Fruit fly (Drosophila melanogaster) whole organism, embryonic: Measurements from ENCODE around the gene Usp30.

ENCODE experiments used
- Ada2b ChIP-seq: fragments of 200-800 bp; sonication (Bioruptor generic); IDR thresholded peaks from 2 replicates; pipeline ENCODE4 v1.3.6; 2022; ENCODE audit warnings: missing biosample characterization, missing genetic modification characterization
- Atf6 ChIP-seq: fragments of 200-800 bp; sonication (Bioruptor generic); IDR thresholded peaks from 2 replicates; pipeline ENCODE4 v1.3.6; 2022; ENCODE audit warnings: missing biosample characterization, missing genetic modification characterization
- Awh ChIP-seq: fragments of 200-800 bp; sonication (Bioruptor generic); IDR thresholded peaks from 2 replicates; pipeline ENCODE4, ENCODE4 v1.3.6; 2022; ENCODE audit warnings: missing biosample characterization, missing genetic modification characterization
- CG11695 ChIP-seq: fragments of 200-800 bp; sonication (Bioruptor generic); IDR thresholded peaks from 3 replicates; pipeline ENCODE4 v1.3.6; 2022; ENCODE audit warnings: missing biosample characterization, missing genetic modification characterization
- CG12071 ChIP-seq: fragments of 200-800 bp; sonication (Bioruptor generic); optimal IDR thresholded peaks from 3 replicates; lab custom pipeline; 2018; ENCODE audit warnings: missing biosample characterization, mild to moderate bottlenecking, missing genetic modification characterization
- CG12104 ChIP-seq: fragments of 200-800 bp; sonication (Bioruptor generic); optimal IDR thresholded peaks from 3 replicates; lab custom pipeline; 2016; ENCODE audit warnings: missing biosample characterization, missing genetic modification characterization
- CG12391 ChIP-seq: fragments of 200-800 bp; sonication (Bioruptor generic); optimal IDR thresholded peaks from 3 replicates; lab custom pipeline; 2018; ENCODE audit warnings: missing biosample characterization, mild to moderate bottlenecking, missing genetic modification characterization, moderate library complexity
- CG12744 ChIP-seq: fragments of 200-800 bp; sonication (Bioruptor generic); optimal IDR thresholded peaks from 2 replicates; lab custom pipeline; 2016; ENCODE audit warnings: missing biosample characterization, missing genetic modification characterization
- CG13775 ChIP-seq: fragments of 200-800 bp; sonication (Bioruptor generic); optimal IDR thresholded peaks from 3 replicates; lab custom pipeline; 2017; ENCODE audit warnings: missing biosample characterization, mild to moderate bottlenecking, missing genetic modification characterization
- CG15269 ChIP-seq: fragments of 200-800 bp; sonication (Bioruptor generic); optimal IDR thresholded peaks from 2 replicates; lab custom pipeline; 2018; ENCODE audit warnings: missing biosample characterization, mild to moderate bottlenecking, missing genetic modification characterization, moderate library complexity
- CG17359 ChIP-seq: fragments of 200-800 bp; sonication (Bioruptor generic); optimal IDR thresholded peaks from 3 replicates; lab custom pipeline; 2018; ENCODE audit warnings: missing biosample characterization, mild to moderate bottlenecking, missing genetic modification characterization, moderate library complexity
- CG17912 ChIP-seq: fragments of 200-800 bp; sonication (Bioruptor generic); optimal IDR thresholded peaks from 2 replicates; lab custom pipeline; 2018; ENCODE audit warnings: missing biosample characterization, mild to moderate bottlenecking, missing genetic modification characterization
- CG2116 ChIP-seq: fragments of 200-800 bp; sonication (Bioruptor generic); optimal IDR thresholded peaks from 3 replicates; lab custom pipeline; 2018; ENCODE audit warnings: missing biosample characterization, mild to moderate bottlenecking, missing genetic modification characterization
- CG30020 ChIP-seq: fragments of 200-800 bp; optimal IDR thresholded peaks from 2 replicates; lab custom pipeline; 2019; ENCODE audit warnings: missing biosample characterization, mild to moderate bottlenecking, missing genetic modification characterization, moderate library complexity
- CG5180 ChIP-seq: fragments of 200-800 bp; sonication (Bioruptor generic); optimal IDR thresholded peaks from 3 replicates; lab custom pipeline; 2017; ENCODE audit warnings: missing biosample characterization, missing genetic modification characterization, mild to moderate bottlenecking, moderate library complexity, missing genetic modification reagents
- CG7372 ChIP-seq: fragments of 200-800 bp; sonication (Bioruptor generic); IDR thresholded peaks from 2 replicates; pipeline ENCODE4 v1.3.6; 2022; ENCODE audit warnings: missing biosample characterization, missing genetic modification characterization
- CkIIα-i1 ChIP-seq: fragments of 200-800 bp; sonication (Bioruptor generic); IDR thresholded peaks from 2 replicates; pipeline ENCODE4 v1.3.6; 2022; ENCODE audit warnings: missing biosample characterization, missing genetic modification characterization
- E2f2 ChIP-seq: fragments of 200-800 bp; sonication (Bioruptor generic); IDR thresholded peaks from 2 replicates; pipeline ENCODE4 v1.3.6; 2022; ENCODE audit warnings: missing biosample characterization, missing genetic modification characterization
- ERR ChIP-seq: fragments of 200-800 bp; sonication (Bioruptor generic); optimal IDR thresholded peaks from 2 replicates; lab custom pipeline; 2016; ENCODE audit warnings: missing biosample characterization, missing genetic modification characterization
- Eip74EF ChIP-seq, 2 experiments: fragments of 200-800 bp in 1 of 2; fragments of >200 bp in 1 of 2; sonication (Bioruptor generic) in 1 of 2; optimal IDR thresholded peaks; 2 replicates each; lab custom pipeline; 2017 to 2019; ENCODE audit warnings: missing biosample characterization in 2 of 2, missing genetic modification characterization in 2 of 2, mild to moderate bottlenecking in 1 of 2, moderate library complexity in 1 of 2
- Hmr ChIP-seq: fragments of 200-800 bp; sonication (Bioruptor generic); optimal IDR thresholded peaks from 3 replicates; lab custom pipeline; 2017; ENCODE audit warnings: mild to moderate bottlenecking, missing biosample characterization, missing genetic modification reagents, missing genetic modification characterization
- Mad ChIP-seq: fragments of 200-800 bp; sonication (Bioruptor generic); optimal IDR thresholded peaks from 2 replicates; lab custom pipeline; 2016; ENCODE audit warnings: missing biosample characterization, missing genetic modification characterization
- NC2α ChIP-seq: fragments of 200-800 bp; sonication (Bioruptor generic); optimal IDR thresholded peaks from 2 replicates; lab custom pipeline; 2016; ENCODE audit warnings: missing biosample characterization, missing genetic modification characterization
- Nf-YC ChIP-seq: fragments of 200-800 bp; optimal IDR thresholded peaks from 3 replicates; lab custom pipeline; 2019; ENCODE audit warnings: missing biosample characterization, mild to moderate bottlenecking, missing genetic modification characterization, moderate library complexity
- Pdp1 ChIP-seq, 2 experiments: fragments of 200-800 bp; sonication (Bioruptor generic); optimal IDR thresholded peaks; 3 replicates each; lab custom pipeline; 2016; ENCODE audit warnings: missing biosample characterization in 2 of 2, missing genetic modification characterization in 2 of 2, mild to moderate bottlenecking in 1 of 2, moderate library complexity in 1 of 2
- Ravus ChIP-seq: fragments of 200-800 bp; sonication (Bioruptor generic); IDR thresholded peaks from 2 replicates; pipeline ENCODE4 v1.3.6; 2022; ENCODE audit warnings: missing biosample characterization, missing genetic modification characterization
- Sin3A ChIP-seq: fragments of >200 bp; optimal IDR thresholded peaks from 2 replicates; lab custom pipeline; 2018
- Trl ChIP-seq, 3 experiments: fragments of >200 bp in 2 of 3; fragments of 200-800 bp in 1 of 3; sonication (Bioruptor generic) in 1 of 3; optimal IDR thresholded peaks; 2 replicates in 1 of 3; 3 replicates in 2 of 3; lab custom pipeline; 2016 to 2017; ENCODE audit warnings: missing biosample characterization in 1 of 3, missing genetic modification characterization in 1 of 3
- cas ChIP-seq: fragments of 200-800 bp; sonication (Bioruptor generic); IDR thresholded peaks from 2 replicates; pipeline ENCODE4 v1.3.6; 2022; ENCODE audit warnings: missing biosample characterization, missing genetic modification characterization
- cato ChIP-seq: fragments of 200-800 bp; sonication (Bioruptor generic); optimal IDR thresholded peaks from 2 replicates; lab custom pipeline; 2016; ENCODE audit warnings: missing biosample characterization, missing genetic modification characterization, borderline replicate concordance
- chinmo ChIP-seq: fragments of 200-800 bp; sonication (Bioruptor generic); IDR thresholded peaks from 4 replicates; pipeline ENCODE4 v1.3.6; 2022; ENCODE audit warnings: missing biosample characterization, missing genetic modification characterization; ENCODE audit not compliant: partially characterized antibody
- emc ChIP-seq: fragments of 200-800 bp; sonication (Bioruptor generic); optimal IDR thresholded peaks from 2 replicates; lab custom pipeline; 2016; ENCODE audit warnings: missing biosample characterization, missing genetic modification characterization
- esg ChIP-seq: fragments of 200-800 bp; sonication (Bioruptor generic); conservative IDR thresholded peaks from 2 replicates; pipeline ENCODE4 v1.3.6; 2022; ENCODE audit warnings: missing biosample characterization, missing genetic modification characterization
- fru ChIP-seq: fragments of >200 bp; optimal IDR thresholded peaks from 2 replicates; lab custom pipeline; 2017
- fu2 ChIP-seq: fragments of 200-800 bp; sonication (Bioruptor generic); optimal IDR thresholded peaks from 2 replicates; lab custom pipeline; 2016; ENCODE audit warnings: missing biosample characterization, missing genetic modification characterization
- gce ChIP-seq: fragments of 200-800 bp; sonication (Bioruptor generic); IDR thresholded peaks from 3 replicates; pipeline ENCODE4 v1.3.6; 2022; ENCODE audit warnings: missing biosample characterization, missing genetic modification characterization
- hth ChIP-seq: fragments of >200 bp; optimal IDR thresholded peaks from 2 replicates; lab custom pipeline; 2017; ENCODE audit warnings: inconsistent platforms
- ken ChIP-seq: fragments of 200-800 bp; sonication (Bioruptor generic); IDR thresholded peaks from 3 replicates; pipeline ENCODE4 v1.3.6; 2022; ENCODE audit warnings: missing biosample characterization, missing genetic modification characterization
- pb ChIP-seq: fragments of 200-800 bp; sonication (Bioruptor generic); optimal IDR thresholded peaks from 3 replicates; lab custom pipeline; 2016; ENCODE audit warnings: missing biosample characterization, missing genetic modification characterization
- prd ChIP-seq, 3 experiments: fragments of >200 bp in 2 of 3; fragments of 200-800 bp in 1 of 3; sonication (Bioruptor generic) in 1 of 3; optimal IDR thresholded peaks in 2 of 3; IDR thresholded peaks in 1 of 3; 2 replicates in 2 of 3; 3 replicates in 1 of 3; pipeline versions ENCODE4 v1.3.6 to Lab custom; 2017 to 2022; ENCODE audit warnings: missing biosample characterization in 1 of 3, missing genetic modification characterization in 1 of 3
- pros ChIP-seq: fragments of 200-800 bp; sonication (Bioruptor generic); optimal IDR thresholded peaks from 3 replicates; lab custom pipeline; 2019; ENCODE audit warnings: missing biosample characterization, mild to moderate bottlenecking, missing genetic modification characterization, moderate library complexity
- repo ChIP-seq: fragments of 200-800 bp; sonication (Bioruptor generic); optimal IDR thresholded peaks from 2 replicates; lab custom pipeline; 2016; ENCODE audit warnings: missing biosample characterization, missing genetic modification characterization
- rib ChIP-seq: fragments of 200-800 bp; sonication (Bioruptor generic); IDR thresholded peaks from 2 replicates; pipeline ENCODE4 v1.3.6; 2022; ENCODE audit warnings: missing biosample characterization, missing genetic modification characterization
- row ChIP-seq: fragments of 200-800 bp; sonication (Bioruptor generic); IDR thresholded peaks from 3 replicates; pipeline ENCODE4 v1.3.6; 2022; ENCODE audit warnings: missing biosample characterization, missing genetic modification characterization
- slbo ChIP-seq: fragments of 200-800 bp; sonication (Bioruptor generic); IDR thresholded peaks from 2 replicates; pipeline ENCODE4 v1.3.6; 2022; ENCODE audit warnings: missing biosample characterization, missing genetic modification characterization
- slp2 ChIP-seq: fragments of 200-800 bp; sonication (Bioruptor generic); optimal IDR thresholded peaks from 2 replicates; lab custom pipeline; 2016; ENCODE audit warnings: missing biosample characterization, missing genetic modification characterization
- tgo ChIP-seq: fragments of 200-800 bp; sonication (Bioruptor generic); IDR thresholded peaks from 3 replicates; pipeline ENCODE4 v1.3.6; 2022; ENCODE audit warnings: missing biosample characterization, missing genetic modification characterization
- tx ChIP-seq: fragments of 200-800 bp; sonication (Bioruptor generic); optimal IDR thresholded peaks from 2 replicates; lab custom pipeline; 2016; ENCODE audit warnings: missing biosample characterization, missing genetic modification characterization
- vnd ChIP-seq: fragments of 200-800 bp; sonication (Bioruptor generic); IDR thresholded peaks from 3 replicates; pipeline ENCODE4 v1.3.6; 2022; ENCODE audit warnings: missing biosample characterization, missing genetic modification characterization; ENCODE audit not compliant: partially characterized antibody
- wek ChIP-seq: fragments of 200-800 bp; sonication (Bioruptor generic); optimal IDR thresholded peaks from 3 replicates; lab custom pipeline; 2018; ENCODE audit warnings: missing biosample characterization, mild to moderate bottlenecking, missing genetic modification characterization, moderate library complexity

Usp30 gene

DNA sequence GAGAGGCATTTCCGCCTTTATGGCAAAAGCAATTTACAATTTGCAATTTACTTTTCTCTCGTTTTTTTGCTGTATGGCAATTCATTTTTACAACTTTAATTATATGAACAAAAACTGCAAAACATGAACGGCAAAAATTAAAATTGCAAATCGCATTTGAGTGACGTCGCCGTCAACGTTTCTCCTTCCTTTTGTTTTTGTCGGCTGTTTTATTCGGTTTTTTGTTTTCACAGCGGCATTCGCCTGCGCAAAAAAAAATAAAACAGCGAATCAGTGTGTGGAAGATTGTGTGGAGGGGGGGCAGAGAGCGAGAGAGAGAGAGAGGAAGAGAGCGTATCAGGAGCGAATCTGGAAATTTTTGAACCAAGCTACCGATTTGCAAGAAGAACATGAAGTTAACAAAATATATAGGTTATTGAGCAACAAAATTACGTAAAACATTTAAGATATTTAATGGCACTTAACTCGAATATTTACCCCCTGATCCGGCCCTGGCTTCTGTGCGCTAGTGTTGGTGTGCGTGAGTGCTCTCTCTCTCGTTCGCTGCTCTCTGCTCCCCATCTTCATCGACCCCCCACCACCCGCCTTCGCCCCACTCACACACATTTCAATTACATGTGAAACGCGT lies 39.0 kb upstream of the Usp30 start (continued):
- TF ChIP-seq CG12104 (GFP tag; lab: Kevin White, UChicago), result peak; percentile 96
- TF ChIP-seq Mad (GFP tag; lab: Kevin White, UChicago), result peak; percentile 98
- TF ChIP-seq CG12071 (GFP tag; lab: Kevin White, UChicago), result peak; percentile 98
- TF ChIP-seq row, result peak; percentile 100
- TF ChIP-seq ken, result peak; percentile 100
- no peak for TF ChIP-seq prd (optimal IDR thresholded peaks at IDR 0.05; lab: Kevin White, UChicago)
- peak; percentile 100 for TF ChIP-seq prd (GFP tag; IDR thresholded peaks at IDR 0.05; lab: Robert Waterston, UW)
- TF ChIP-seq emc (GFP tag; lab: Kevin White, UChicago), result peak; percentile 97
- peak; percentile 89 for TF ChIP-seq E2f2
- peak; percentile 99 for TF ChIP-seq esg (GFP tag; lab: Robert Waterston, UW)
- TF ChIP-seq Pdp1 (GFP tag; optimal IDR thresholded peaks at IDR 0.05; lab: Kevin White, UChicago), result peak; percentile 99
- TF ChIP-seq pros, result peak; percentile 24
- peak; percentile 99 for TF ChIP-seq Atf6 (GFP tag; lab: Robert Waterston, UW)
- TF ChIP-seq tgo (GFP tag; lab: Robert Waterston, UW), result peak; percentile 99
- peak; percentile 89 for TF ChIP-seq CG17912
- TF ChIP-seq CG12744 (GFP tag; lab: Kevin White, UChicago), result peak; percentile 98
- TF ChIP-seq CG2116 (GFP tag; lab: Kevin White, UChicago), result peak; percentile 84
- no peak for TF ChIP-seq fru
- peak; percentile 98 for TF ChIP-seq CG11695 (GFP tag; lab: Robert Waterston, UW)
- TF ChIP-seq CG5180, result peak; percentile 93
- TF ChIP-seq ERR (GFP tag; lab: Kevin White, UChicago), result peak; percentile 99
- peak; percentile 99 for TF ChIP-seq CG7372 (GFP tag; lab: Robert Waterston, UW)
- TF ChIP-seq CG13775, result peak; percentile 96
- peak; percentile 82 for TF ChIP-seq CG30020
- peak; percentile 100 for TF ChIP-seq Ada2b (GFP tag; lab: Robert Waterston, UW)
- TF ChIP-seq NC2α, result peak; percentile 98
- TF ChIP-seq Ravus (GFP tag; lab: Robert Waterston, UW), result peak; percentile 98
- TF ChIP-seq Eip74EF (GFP tag; optimal IDR thresholded peaks at IDR 0.05; lab: Kevin White, UChicago), result peak in 1 of 2 experiments; percentile 97
- peak; percentile 98 for TF ChIP-seq cato (GFP tag; lab: Kevin White, UChicago)
- peak; percentile 97 for TF ChIP-seq CkIIα-i1 (GFP tag; lab: Robert Waterston, UW)
- TF ChIP-seq tx (GFP tag; lab: Kevin White, UChicago), result peak; percentile 99
- TF ChIP-seq repo (GFP tag; lab: Kevin White, UChicago), result peak; percentile 98
- peak; percentile 98 for TF ChIP-seq slp2 (GFP tag; lab: Kevin White, UChicago)
- peak; percentile 83 for TF ChIP-seq vnd (GFP tag; lab: Robert Waterston, UW)
- peak; percentile 93 for TF ChIP-seq wek (GFP tag; lab: Kevin White, UChicago)
- peak; percentile 98 for TF ChIP-seq fu2 (GFP tag; lab: Kevin White, UChicago)
- TF ChIP-seq CG17359 (tag; lab: Kevin White, UChicago), result peak; percentile 99
- peak; percentile 98 for TF ChIP-seq pb
- peak; percentile 89; the same call in 2 of the 4 replicates for TF ChIP-seq chinmo (GFP tag; lab: Robert Waterston, UW)
- TF ChIP-seq Awh (GFP tag; lab: Robert Waterston, UW), result peak; percentile 99
- TF ChIP-seq hth (lab: Kevin White, UChicago), result no peak
- peak; percentile 100 for TF ChIP-seq slbo
- TF ChIP-seq cas, result peak; percentile 98
- peak; percentile 90 for TF ChIP-seq Nf-YC (tag; lab: Kevin White, UChicago)
- TF ChIP-seq CG15269, result peak; percentile 99
- peak; percentile 100 for TF ChIP-seq rib (GFP tag; lab: Robert Waterston, UW)
- TF ChIP-seq gce (GFP tag; lab: Robert Waterston, UW), result peak; percentile 99
- peak; percentile 98 for TF ChIP-seq CG12391
- TF ChIP-seq Sin3A (lab: Kevin White, UChicago), result no peak
- TF ChIP-seq Trl (optimal IDR thresholded peaks at IDR 0.05; lab: Kevin White, UChicago), result peak; percentile 89 to 97
- peak; percentile 99 for TF ChIP-seq Trl (GFP tag; optimal IDR thresholded peaks at IDR 0.05; lab: Kevin White, UChicago)
- TF ChIP-seq Hmr, result peak; percentile 99
